Worm (Caenorhabditis elegans): ENCODE data around the gene fdgt-2.
A peak's percentile ranks its signal among the peaks of the same experiment; 100 is the strongest.

The fdgt-2 gene

ce11 chrII:8399997-8400396, 17.4 kb upstream of the fdgt-2 start:
- no peak for TF ChIP-seq egl-18 (GFP tag; IDR thresholded peaks at IDR 0.05)
- peak in 1 of 2 experiments; percentile 59 for TF ChIP-seq let-607 (tag; optimal IDR thresholded peaks at IDR 0.05)
- TF ChIP-seq K11D2.4 (GFP tag; IDR thresholded peaks at IDR 0.05): no peak
- no peak for TF ChIP-seq ccch-3 (GFP tag; optimal IDR thresholded peaks at IDR 0.05)
- TF ChIP-seq nhr-80 (tag; optimal IDR thresholded peaks at IDR 0.05): peak; percentile 73
- TF ChIP-seq tbx-9 (tag; optimal IDR thresholded peaks at IDR 0.05; ENCODE audit: borderline replicate concordance): no peak
- peak; percentile 92 for TF ChIP-seq unc-62 (GFP tag; optimal IDR thresholded peaks at IDR 0.05)
- TF ChIP-seq ceh-91 (GFP tag; IDR thresholded peaks at IDR 0.05): no peak

ce11 chrII:8404748-8405147, 12.7 kb upstream of the fdgt-2 start, which contains the start of gene skpo-1:
skpo-1 (minus strand) TSS chrII:8404848.
- no peak for TF ChIP-seq egl-44 (GFP tag; IDR thresholded peaks at IDR 0.05)
- no peak for TF ChIP-seq F22D6.2 (tag; optimal IDR thresholded peaks at IDR 0.05)
- TF ChIP-seq pbrm-1 (GFP tag; IDR thresholded peaks at IDR 0.05): no peak
- no peak for TF ChIP-seq lin-26 (GFP tag; IDR thresholded peaks at IDR 0.05)
- TF ChIP-seq aptf-2 (GFP tag; conservative IDR thresholded peaks at IDR 0.05): no peak
- TF ChIP-seq ztf-25 (GFP tag; IDR thresholded peaks at IDR 0.05): no peak
- TF ChIP-seq efl-1 (GFP tag; optimal IDR thresholded peaks at IDR 0.05): no peak
- no peak for TF ChIP-seq nfya-2 (GFP tag; IDR thresholded peaks at IDR 0.05)
- TF ChIP-seq lin-40 (tag; optimal IDR thresholded peaks at IDR 0.05): no peak
- TF ChIP-seq somi-1 (GFP tag; optimal IDR thresholded peaks at IDR 0.05): no peak
- TF ChIP-seq lag-1 (GFP tag; IDR thresholded peaks at IDR 0.05): no peak
- no peak for TF ChIP-seq nhr-90 (tag; optimal IDR thresholded peaks at IDR 0.05)
- no peak for TF ChIP-seq sea-2 (GFP tag; IDR thresholded peaks at IDR 0.05)
- no peak for TF ChIP-seq akir-1 (GFP tag; optimal IDR thresholded peaks at IDR 0.05)
- no peak for TF ChIP-seq tbp1 (GFP tag; optimal IDR thresholded peaks at IDR 0.05)
- no peak for TF ChIP-seq unc-62 (GFP tag; optimal IDR thresholded peaks at IDR 0.05)
- TF ChIP-seq lir-1 (GFP tag; conservative IDR thresholded peaks at IDR 0.05): no peak
- TF ChIP-seq ets-4 (GFP tag; optimal IDR thresholded peaks at IDR 0.05): no peak
- no peak for TF ChIP-seq chd-7 (tag; optimal IDR thresholded peaks at IDR 0.05)

- TF ChIP-seq lin-26 (GFP tag; IDR thresholded peaks at IDR 0.05) (no peak), B0336.3 (GFP tag; IDR thresholded peaks at IDR 0.05) (no peak), F52B5.7 (tag; optimal IDR thresholded peaks at IDR 0.05) (no peak), Y56A3A.18 (GFP tag; IDR thresholded peaks at IDR 0.05) (no peak)
Measured at ce11 chrII:8405303-8405702, 12.1 kb upstream of the fdgt-2 start, which contains the start of gene ubc-24. ubc-24 (plus strand) TSS chrII:8405603.

- TF ChIP-seq ama-1 (optimal IDR thresholded peaks at IDR 0.05): no peak
- TF ChIP-seq ama-1 (GFP tag; optimal IDR thresholded peaks at IDR 0.05): no peak
Measured at ce11 chrII:8407491-8407890, 9.9 kb upstream of the fdgt-2 start, which contains the start of gene sra-13. sra-13 (plus strand) TSS chrII:8407685.

ce11 chrII:8409538-8409937, 7.9 kb upstream of the fdgt-2 start:
- no peak for TF ChIP-seq ekl-4 (GFP tag; IDR thresholded peaks at IDR 0.05)
- no peak for TF ChIP-seq mes-4 (tag; optimal IDR thresholded peaks at IDR 0.05)
- TF ChIP-seq lin-40 (tag; optimal IDR thresholded peaks at IDR 0.05): no peak
- no peak for TF ChIP-seq dpff-1 (tag; optimal IDR thresholded peaks at IDR 0.05)
- TF ChIP-seq nhr-27 (tag; optimal IDR thresholded peaks at IDR 0.05): no peak
- TF ChIP-seq bed-1 (GFP tag; IDR thresholded peaks at IDR 0.05): no peak
- no peak for TF ChIP-seq atf-7 (tag; optimal IDR thresholded peaks at IDR 0.05)
- TF ChIP-seq nhr-120 (GFP tag; IDR thresholded peaks at IDR 0.05): no peak
- TF ChIP-seq lir-1 (GFP tag; conservative IDR thresholded peaks at IDR 0.05): no peak
- no peak for TF ChIP-seq Y53F4B.3 (GFP tag; IDR thresholded peaks at IDR 0.05)
- no peak for TF ChIP-seq Y79H2A.3 (GFP tag; conservative IDR thresholded peaks at IDR 0.05)
- no peak for TF ChIP-seq madf-8 (GFP tag; conservative IDR thresholded peaks at IDR 0.05)

Data from whole organism, young adult.